Fruit fly (Drosophila melanogaster) whole organism, embryonic: Measurements from ENCODE around the gene Nrd1.
A peak's percentile ranks its signal among the peaks of the same experiment; 100 is the strongest.

ENCODE experiments used
- Blimp-1 ChIP-seq: fragments of 200-800 bp; sonication (Bioruptor generic); optimal IDR thresholded peaks from 3 replicates; lab custom pipeline; 2018; ENCODE audit warnings: missing biosample characterization, missing genetic modification characterization, mild to moderate bottlenecking, moderate library complexity, missing genetic modification reagents
- Bteb2 ChIP-seq: fragments of 200-800 bp; sonication (Bioruptor generic); optimal IDR thresholded peaks from 2 replicates; lab custom pipeline; 2016; ENCODE audit warnings: missing biosample characterization, missing genetic modification characterization
- CG10147 ChIP-seq: fragments of 200-800 bp; sonication (Bioruptor generic); optimal IDR thresholded peaks from 2 replicates; lab custom pipeline; 2019; ENCODE audit warnings: missing biosample characterization, mild to moderate bottlenecking, missing genetic modification characterization, moderate library complexity
- CG10209 ChIP-seq: fragments of 200-800 bp; sonication (Bioruptor generic); optimal IDR thresholded peaks from 3 replicates; lab custom pipeline; 2017; ENCODE audit warnings: missing biosample characterization, mild to moderate bottlenecking, missing genetic modification characterization, missing genetic modification reagents
- CG12071 ChIP-seq: fragments of 200-800 bp; sonication (Bioruptor generic); optimal IDR thresholded peaks from 3 replicates; lab custom pipeline; 2018; ENCODE audit warnings: missing biosample characterization, mild to moderate bottlenecking, missing genetic modification characterization
- CG14860 ChIP-seq: fragments of 200-800 bp; sonication (Bioruptor generic); IDR thresholded peaks from 3 replicates; pipeline ENCODE4 v1.3.6; 2022; ENCODE audit warnings: missing biosample characterization, missing genetic modification characterization; ENCODE audit not compliant: partially characterized antibody
- CG15073 ChIP-seq: fragments of 200-800 bp; sonication (Bioruptor generic); optimal IDR thresholded peaks from 2 replicates; lab custom pipeline; 2016; ENCODE audit warnings: missing biosample characterization, missing genetic modification characterization
- CG15601 ChIP-seq: fragments of 200-800 bp; sonication (Bioruptor generic); optimal IDR thresholded peaks from 3 replicates; lab custom pipeline; 2019; ENCODE audit warnings: missing biosample characterization, mild to moderate bottlenecking, missing genetic modification characterization, moderate library complexity
- CG16779 ChIP-seq: fragments of 200-800 bp; sonication (Bioruptor generic); IDR thresholded peaks from 2 replicates; pipeline ENCODE4 v1.3.6; 2022; ENCODE audit warnings: missing biosample characterization, missing genetic modification characterization
- CG16863 ChIP-seq: fragments of 200-800 bp; sonication (Bioruptor generic); optimal IDR thresholded peaks from 3 replicates; lab custom pipeline; 2016; ENCODE audit warnings: missing biosample characterization, missing genetic modification characterization
- CG17328 ChIP-seq: fragments of 200-800 bp; sonication (Bioruptor generic); IDR thresholded peaks from 2 replicates; pipeline ENCODE4 v1.3.6; 2022; ENCODE audit warnings: missing biosample characterization, missing genetic modification characterization
- CG1792 ChIP-seq: fragments of 200-800 bp; sonication (Bioruptor generic); optimal IDR thresholded peaks from 2 replicates; lab custom pipeline; 2016; ENCODE audit warnings: missing biosample characterization, missing genetic modification characterization
- CG18011 ChIP-seq: fragments of 200-800 bp; sonication (Bioruptor generic); optimal IDR thresholded peaks from 2 replicates; lab custom pipeline; 2017; ENCODE audit warnings: missing biosample characterization, missing genetic modification characterization, mild to moderate bottlenecking, moderate library complexity, missing genotype
- CG18262 ChIP-seq: fragments of 200-800 bp; optimal IDR thresholded peaks from 3 replicates; lab custom pipeline; 2019; ENCODE audit warnings: missing biosample characterization, mild to moderate bottlenecking, missing genetic modification characterization, moderate library complexity
- CG18619 ChIP-seq: fragments of 200-800 bp; sonication (Bioruptor generic); optimal IDR thresholded peaks from 3 replicates; lab custom pipeline; 2017; ENCODE audit warnings: missing biosample characterization, mild to moderate bottlenecking, missing genetic modification characterization
- CG2199 ChIP-seq: fragments of 200-800 bp; sonication (Bioruptor generic); IDR thresholded peaks from 3 replicates; pipeline ENCODE4 v1.3.6; 2022; ENCODE audit warnings: missing biosample characterization, missing genetic modification characterization
- CG2889 ChIP-seq: fragments of 200-800 bp; sonication (Bioruptor generic); IDR thresholded peaks from 3 replicates; pipeline ENCODE4 v1.3.6; 2022; ENCODE audit warnings: missing biosample characterization, missing genetic modification characterization
- CG6654 ChIP-seq: fragments of 200-800 bp; sonication (Bioruptor generic); optimal IDR thresholded peaks from 2 replicates; lab custom pipeline; 2017; ENCODE audit warnings: missing biosample characterization, mild to moderate bottlenecking, missing genetic modification characterization
- CG7271 ChIP-seq: fragments of 200-800 bp; sonication (Bioruptor generic); optimal IDR thresholded peaks from 2 replicates; lab custom pipeline; 2018; ENCODE audit warnings: missing biosample characterization, mild to moderate bottlenecking, missing genetic modification characterization, moderate library complexity
- CG7745 ChIP-seq: fragments of 200-800 bp; sonication (Bioruptor generic); optimal IDR thresholded peaks from 2 replicates; lab custom pipeline; 2018; ENCODE audit warnings: missing biosample characterization, mild to moderate bottlenecking, missing genetic modification characterization, moderate library complexity
- D19B ChIP-seq: fragments of 200-800 bp; sonication (Bioruptor generic); optimal IDR thresholded peaks from 2 replicates; lab custom pipeline; 2017; ENCODE audit warnings: missing biosample characterization, mild to moderate bottlenecking, missing genetic modification characterization
- Dip3 ChIP-seq: fragments of 200-800 bp; sonication (Bioruptor generic); optimal IDR thresholded peaks from 3 replicates; lab custom pipeline; 2016; ENCODE audit warnings: missing biosample characterization, missing genetic modification characterization
- Dll ChIP-seq: fragments of 200-800 bp; sonication (Bioruptor generic); IDR thresholded peaks from 4 replicates; pipeline ENCODE4 v1.3.6; 2022; ENCODE audit warnings: missing biosample characterization, missing genetic modification characterization; ENCODE audit not compliant: partially characterized antibody
- Hey ChIP-seq: fragments of 200-800 bp; sonication (Bioruptor generic); optimal IDR thresholded peaks from 3 replicates; lab custom pipeline; 2018; ENCODE audit warnings: missing biosample characterization, mild to moderate bottlenecking, missing genetic modification characterization
- Mes4 ChIP-seq: fragments of 200-800 bp; sonication (Bioruptor generic); optimal IDR thresholded peaks from 2 replicates; lab custom pipeline; 2016; ENCODE audit warnings: missing biosample characterization, missing genetic modification characterization
- Myb ChIP-seq: fragments of 200-800 bp; sonication (Bioruptor generic); optimal IDR thresholded peaks from 2 replicates; lab custom pipeline; 2016; ENCODE audit warnings: missing biosample characterization, missing genetic modification characterization
- NK7.1 ChIP-seq: fragments of 200-800 bp; sonication (Bioruptor generic); optimal IDR thresholded peaks from 3 replicates; lab custom pipeline; 2016; ENCODE audit warnings: missing biosample characterization, missing genetic modification characterization
- PHDP ChIP-seq: fragments of 200-800 bp; sonication (Bioruptor generic); optimal IDR thresholded peaks from 3 replicates; lab custom pipeline; 2018; ENCODE audit warnings: missing biosample characterization, mild to moderate bottlenecking, missing genetic modification characterization, moderate library complexity
- Rfx ChIP-seq: fragments of 200-800 bp; sonication (Bioruptor generic); IDR thresholded peaks from 2 replicates; pipeline ENCODE4 v1.3.6; 2022; ENCODE audit warnings: missing biosample characterization, missing genetic modification characterization
- Six4 ChIP-seq: fragments of 200-800 bp; sonication (Bioruptor generic); optimal IDR thresholded peaks from 2 replicates; lab custom pipeline; 2016; ENCODE audit warnings: missing biosample characterization, missing genetic modification characterization
- Ssrp ChIP-seq: fragments of 200-800 bp; sonication (Bioruptor generic); optimal IDR thresholded peaks from 2 replicates; lab custom pipeline; 2018; ENCODE audit warnings: missing biosample characterization, mild to moderate bottlenecking, missing genetic modification characterization, moderate library complexity
- TFAM ChIP-seq: fragments of 200-800 bp; sonication (Bioruptor generic); optimal IDR thresholded peaks from 2 replicates; lab custom pipeline; 2017; ENCODE audit warnings: missing biosample characterization, missing genetic modification characterization, inconsistent platforms
- Tbp ChIP-seq: fragments of >200 bp; optimal IDR thresholded peaks from 2 replicates; lab custom pipeline; 2018; ENCODE audit warnings: missing biosample characterization, missing genetic modification characterization
- al ChIP-seq: fragments of 200-800 bp; sonication (Bioruptor generic); IDR thresholded peaks from 2 replicates; pipeline ENCODE4 v1.3.6; 2022; ENCODE audit warnings: missing biosample characterization, missing genetic modification characterization
- bowl ChIP-seq: fragments of 200-800 bp; sonication (Bioruptor generic); IDR thresholded peaks from 2 replicates; pipeline ENCODE4 v1.3.6; 2022; ENCODE audit warnings: missing biosample characterization, missing genetic modification characterization
- bsh ChIP-seq, 2 experiments: fragments of 200-800 bp; sonication (Bioruptor generic); optimal IDR thresholded peaks; 2 replicates each; lab custom pipeline; 2017 to 2018; ENCODE audit warnings: mild to moderate bottlenecking in 2 of 2, missing biosample characterization in 2 of 2, missing genetic modification characterization in 2 of 2, moderate library complexity in 1 of 2
- disco-r ChIP-seq: fragments of 200-800 bp; sonication (Bioruptor generic); optimal IDR thresholded peaks from 2 replicates; lab custom pipeline; 2016; ENCODE audit warnings: missing biosample characterization, missing genetic modification characterization
- dpn ChIP-seq, 2 experiments: fragments of 200-800 bp; sonication (Bioruptor generic); optimal IDR thresholded peaks; 3 replicates each; lab custom pipeline; 2016; ENCODE audit warnings: missing biosample characterization in 2 of 2, missing genetic modification characterization in 2 of 2
- fd3F ChIP-seq: fragments of 200-800 bp; sonication (Bioruptor generic); optimal IDR thresholded peaks from 2 replicates; lab custom pipeline; 2018; ENCODE audit warnings: missing biosample characterization, mild to moderate bottlenecking, missing genetic modification characterization, moderate library complexity
- gcm2 ChIP-seq: fragments of 200-800 bp; sonication (Bioruptor generic); optimal IDR thresholded peaks from 2 replicates; lab custom pipeline; 2016; ENCODE audit warnings: missing biosample characterization, missing genetic modification characterization
- grau ChIP-seq: fragments of 200-800 bp; optimal IDR thresholded peaks from 3 replicates; lab custom pipeline; 2019; ENCODE audit warnings: missing biosample characterization, mild to moderate bottlenecking, missing genetic modification characterization, moderate library complexity
- kni ChIP-seq: fragments of 200-800 bp; sonication (Bioruptor generic); optimal IDR thresholded peaks from 3 replicates; lab custom pipeline; 2017; ENCODE audit warnings: mild to moderate bottlenecking, missing biosample characterization, missing genetic modification reagents, missing genetic modification characterization
- pho ChIP-seq: fragments of 200-800 bp; sonication (Bioruptor generic); optimal IDR thresholded peaks from 2 replicates; lab custom pipeline; 2016; ENCODE audit warnings: missing biosample characterization, missing genetic modification characterization
- sd ChIP-seq: fragments of 200-800 bp; sonication (Bioruptor generic); optimal IDR thresholded peaks from 3 replicates; lab custom pipeline; 2018; ENCODE audit warnings: missing biosample characterization, mild to moderate bottlenecking, missing genetic modification characterization, moderate library complexity
- seq ChIP-seq: fragments of 200-800 bp; sonication (Bioruptor generic); IDR thresholded peaks from 2 replicates; pipeline ENCODE4 v1.3.6; 2022; ENCODE audit warnings: missing biosample characterization, missing genetic modification characterization
- shn ChIP-seq: fragments of 200-800 bp; sonication (Bioruptor generic); optimal IDR thresholded peaks from 3 replicates; lab custom pipeline; 2016; ENCODE audit warnings: missing biosample characterization, missing genetic modification characterization
- unpg ChIP-seq: fragments of 200-800 bp; sonication (Bioruptor generic); optimal IDR thresholded peaks from 3 replicates; lab custom pipeline; 2018; ENCODE audit warnings: missing biosample characterization, mild to moderate bottlenecking, missing genetic modification characterization, moderate library complexity
- vfl ChIP-seq: fragments of 200-800 bp; sonication (Bioruptor generic); optimal IDR thresholded peaks from 2 replicates; lab custom pipeline; 2016; ENCODE audit warnings: missing biosample characterization, missing genetic modification characterization
- vvl ChIP-seq: fragments of 200-800 bp; sonication (Bioruptor generic); IDR thresholded peaks from 2 replicates; pipeline ENCODE4 v1.3.6; 2022; ENCODE audit warnings: missing biosample characterization, missing genetic modification characterization
- wek ChIP-seq: fragments of 200-800 bp; sonication (Bioruptor generic); optimal IDR thresholded peaks from 3 replicates; lab custom pipeline; 2018; ENCODE audit warnings: missing biosample characterization, mild to moderate bottlenecking, missing genetic modification characterization, moderate library complexity
- z ChIP-seq: fragments of 200-800 bp; sonication (Bioruptor generic); IDR thresholded peaks from 3 replicates; pipeline ENCODE4 v1.3.6; 2022; ENCODE audit warnings: missing biosample characterization, missing genetic modification characterization

The Nrd1 gene

dm6 chrX:11852310-11852709, 16.4 kb downstream of the Nrd1 start, which contains the start of gene p24-1 (continued):
- no peak for TF ChIP-seq CG7745 (tag; lab: Kevin White, UChicago)
- TF ChIP-seq sd (tag; lab: Kevin White, UChicago), result peak; percentile 47
- TF ChIP-seq seq (GFP tag; lab: Robert Waterston, UW), result no peak
- peak; percentile 18 for TF ChIP-seq CG18011 (GFP tag; lab: Kevin White, UChicago)
- TF ChIP-seq CG17328, result 0 out of 2 replicates have a peak, but pooled peaks have one; percentile 20
- TF ChIP-seq TFAM (GFP tag; lab: Kevin White, UChicago), result no peak
- TF ChIP-seq PHDP (tag; lab: Kevin White, UChicago), result peak; percentile 30
- TF ChIP-seq vfl (GFP tag; lab: Kevin White, UChicago), result peak; percentile 45
- no peak for TF ChIP-seq CG2199 (GFP tag; lab: Robert Waterston, UW)
- TF ChIP-seq kni (GFP tag; lab: Kevin White, UChicago), result no peak
- no peak for TF ChIP-seq z
- TF ChIP-seq shn (GFP tag; lab: Kevin White, UChicago), result peak; percentile 40
- TF ChIP-seq CG14860 (GFP tag; lab: Robert Waterston, UW), result peak; percentile 74
- no peak for TF ChIP-seq CG2889
- peak; percentile 47 for TF ChIP-seq pho (GFP tag; lab: Kevin White, UChicago)
- no peak for TF ChIP-seq CG6654 (GFP tag; lab: Kevin White, UChicago)
- no peak for TF ChIP-seq Blimp-1
- TF ChIP-seq fd3F (GFP tag; lab: Kevin White, UChicago), result no peak
- no peak for TF ChIP-seq Six4 (GFP tag; lab: Kevin White, UChicago)
- peak; percentile 31 for TF ChIP-seq unpg (GFP tag; lab: Kevin White, UChicago)
- TF ChIP-seq Ssrp (tag; lab: Kevin White, UChicago), result no peak
- no peak for TF ChIP-seq CG12071 (GFP tag; lab: Kevin White, UChicago)
- TF ChIP-seq CG15601 (tag; lab: Kevin White, UChicago), result peak; percentile 34
- peak; percentile 11 for TF ChIP-seq disco-r (GFP tag; lab: Kevin White, UChicago)
- no peak for TF ChIP-seq bowl
- no peak for TF ChIP-seq CG15073
- TF ChIP-seq D19B (GFP tag; lab: Kevin White, UChicago), result no peak
- no peak for TF ChIP-seq gcm2 (GFP tag; lab: Kevin White, UChicago)
- TF ChIP-seq CG1792 (GFP tag; lab: Kevin White, UChicago), result peak; percentile 65
- TF ChIP-seq Dll, result peak; percentile 83
- no peak for TF ChIP-seq wek (GFP tag; lab: Kevin White, UChicago)
- TF ChIP-seq Tbp, result no peak
- TF ChIP-seq bsh (GFP tag; optimal IDR thresholded peaks at IDR 0.05; lab: Kevin White, UChicago), result peak in 1 of 2 experiments; percentile 8
- TF ChIP-seq CG10147 (GFP tag; lab: Kevin White, UChicago), result peak; percentile 1
- no peak for TF ChIP-seq CG18619 (GFP tag; lab: Kevin White, UChicago)
- no peak for TF ChIP-seq Hey
- no peak for TF ChIP-seq CG7271 (tag; lab: Kevin White, UChicago)
- TF ChIP-seq NK7.1 (GFP tag; lab: Kevin White, UChicago), result no peak
- TF ChIP-seq vvl (GFP tag; lab: Robert Waterston, UW), result peak; percentile 64
- TF ChIP-seq CG18262, result peak; percentile 7
- TF ChIP-seq Mes4 (GFP tag; lab: Kevin White, UChicago), result no peak
- peak; percentile 40 for TF ChIP-seq grau (tag; lab: Kevin White, UChicago)
- TF ChIP-seq CG16779 (GFP tag; lab: Robert Waterston, UW), result peak; percentile 69
- peak; percentile 42 for TF ChIP-seq Dip3 (GFP tag; lab: Kevin White, UChicago)
- TF ChIP-seq CG10209 (GFP tag; lab: Kevin White, UChicago), result no peak
- TF ChIP-seq Rfx, result peak; percentile 81
- TF ChIP-seq CG16863 (GFP tag; lab: Kevin White, UChicago), result no peak
- peak; percentile 55 for TF ChIP-seq Myb
- 0 out of 2 replicates have a peak, but pooled peaks have one; percentile 11 for TF ChIP-seq al
- peak; percentile 7 for TF ChIP-seq Bteb2 (GFP tag; lab: Kevin White, UChicago)
- TF ChIP-seq dpn (GFP tag; optimal IDR thresholded peaks at IDR 0.05; lab: Kevin White, UChicago), result peak; percentile 51 to 64
